Fruit fly (Drosophila melanogaster) whole organism, embryonic: ENCODE results near the gene Gr5a.

ENCODE experiments used
- CG10462 ChIP-seq: fragments of 200-800 bp; sonication (Bioruptor generic); optimal IDR thresholded peaks from 2 replicates; lab custom pipeline; 2016; ENCODE audit warnings: missing biosample characterization, missing genetic modification characterization
- CG10654 ChIP-seq: fragments of 200-800 bp; sonication (Bioruptor generic); optimal IDR thresholded peaks from 2 replicates; lab custom pipeline; 2016; ENCODE audit warnings: missing biosample characterization, missing genetic modification characterization
- CG11085 ChIP-seq: fragments of 200-800 bp; sonication (Bioruptor generic); IDR thresholded peaks from 2 replicates; pipeline ENCODE4 v1.3.6; 2022; ENCODE audit warnings: missing biosample characterization, missing genetic modification characterization
- CG11093 ChIP-seq: fragments of 200-800 bp; sonication (Bioruptor generic); IDR thresholded peaks from 3 replicates; pipeline ENCODE4 v1.3.6; 2022; ENCODE audit warnings: missing biosample characterization, missing genetic modification characterization
- CG11247 ChIP-seq: fragments of 200-800 bp; sonication (Bioruptor generic); IDR thresholded peaks from 2 replicates; pipeline ENCODE4 v1.3.6; 2022; ENCODE audit warnings: missing biosample characterization, missing genetic modification characterization
- CG11456 ChIP-seq: fragments of 200-800 bp; sonication (Bioruptor generic); IDR thresholded peaks from 3 replicates; pipeline ENCODE4 v1.3.6; 2022; ENCODE audit warnings: missing biosample characterization, missing genetic modification characterization
- CG11504 ChIP-seq: fragments of 200-800 bp; sonication (Bioruptor generic); optimal IDR thresholded peaks from 3 replicates; lab custom pipeline; 2019; ENCODE audit warnings: missing biosample characterization, mild to moderate bottlenecking, missing genetic modification characterization, moderate library complexity
- CG13123 ChIP-seq: fragments of 200-800 bp; sonication (Bioruptor generic); optimal IDR thresholded peaks from 2 replicates; lab custom pipeline; 2016; ENCODE audit warnings: missing biosample characterization, missing genetic modification characterization
- CG13624 ChIP-seq: fragments of 200-800 bp; sonication (Bioruptor generic); optimal IDR thresholded peaks from 2 replicates; lab custom pipeline; 2016; ENCODE audit warnings: missing biosample characterization, missing genetic modification characterization
- CG14667 ChIP-seq: fragments of 200-800 bp; sonication (Bioruptor generic); IDR thresholded peaks from 2 replicates; pipeline ENCODE4 v1.3.6; 2022; ENCODE audit warnings: missing biosample characterization, missing genetic modification characterization
- CG1603 ChIP-seq: fragments of 200-800 bp; sonication (Bioruptor generic); optimal IDR thresholded peaks from 2 replicates; lab custom pipeline; 2019; ENCODE audit warnings: missing biosample characterization, mild to moderate bottlenecking, missing genetic modification characterization, moderate library complexity
- CG18764 ChIP-seq: fragments of 200-800 bp; sonication (Bioruptor generic); optimal IDR thresholded peaks from 3 replicates; lab custom pipeline; 2016; ENCODE audit warnings: missing biosample characterization, missing genetic modification characterization
- CG2875 ChIP-seq: fragments of 200-800 bp; sonication (Bioruptor generic); optimal IDR thresholded peaks from 2 replicates; lab custom pipeline; 2017; ENCODE audit warnings: missing biosample characterization, mild to moderate bottlenecking, missing genetic modification characterization, missing genetic modification reagents
- CG30431 ChIP-seq: fragments of 200-800 bp; sonication (Bioruptor generic); optimal IDR thresholded peaks from 2 replicates; lab custom pipeline; 2017; ENCODE audit warnings: missing biosample characterization, missing genetic modification characterization
- CG34376 ChIP-seq: fragments of 200-800 bp; sonication (Bioruptor generic); optimal IDR thresholded peaks from 2 replicates; lab custom pipeline; 2018; ENCODE audit warnings: missing biosample characterization, mild to moderate bottlenecking, missing genetic modification characterization
- CG34422 ChIP-seq: fragments of 200-800 bp; sonication (Bioruptor generic); IDR thresholded peaks from 3 replicates; pipeline ENCODE4 v1.3.6; 2022; ENCODE audit warnings: missing biosample characterization, missing genetic modification characterization
- CG4854 ChIP-seq: fragments of 200-800 bp; sonication (Bioruptor generic); optimal IDR thresholded peaks from 2 replicates; lab custom pipeline; 2016; ENCODE audit warnings: missing biosample characterization, missing genetic modification characterization, inconsistent platforms
- CG6254 ChIP-seq: fragments of 200-800 bp; sonication (Bioruptor generic); optimal IDR thresholded peaks from 3 replicates; lab custom pipeline; 2017; ENCODE audit warnings: mild to moderate bottlenecking, missing biosample characterization, missing genetic modification reagents, missing genetic modification characterization
- CG7372 ChIP-seq: fragments of 200-800 bp; sonication (Bioruptor generic); IDR thresholded peaks from 2 replicates; pipeline ENCODE4 v1.3.6; 2022; ENCODE audit warnings: missing biosample characterization, missing genetic modification characterization
- CG7786 ChIP-seq: fragments of 200-800 bp; sonication (Bioruptor generic); optimal IDR thresholded peaks from 2 replicates; lab custom pipeline; 2016; ENCODE audit warnings: missing biosample characterization, missing genetic modification characterization
- CG7987 ChIP-seq: fragments of 200-800 bp; sonication (Bioruptor generic); optimal IDR thresholded peaks from 2 replicates; lab custom pipeline; 2018; ENCODE audit warnings: missing biosample characterization, mild to moderate bottlenecking, missing genetic modification characterization, moderate library complexity
- CG8388 ChIP-seq: fragments of 200-800 bp; sonication (Bioruptor generic); optimal IDR thresholded peaks from 2 replicates; lab custom pipeline; 2019; ENCODE audit warnings: missing biosample characterization, mild to moderate bottlenecking, missing genetic modification characterization, moderate library complexity
- CG9609 ChIP-seq: fragments of 200-800 bp; sonication (Bioruptor generic); optimal IDR thresholded peaks from 3 replicates; lab custom pipeline; 2016; ENCODE audit warnings: missing biosample characterization, missing genetic modification characterization
- Chrac-16 ChIP-seq: fragments of 200-800 bp; sonication (Bioruptor generic); optimal IDR thresholded peaks from 3 replicates; lab custom pipeline; 2016; ENCODE audit warnings: missing biosample characterization, missing genetic modification characterization
- CrebB ChIP-seq: fragments of 200-800 bp; sonication (Bioruptor generic); optimal IDR thresholded peaks from 3 replicates; lab custom pipeline; 2018; ENCODE audit warnings: missing biosample characterization, mild to moderate bottlenecking, missing genetic modification characterization
- Gug ChIP-seq: fragments of 200-800 bp; sonication (Bioruptor generic); IDR thresholded peaks from 4 replicates; pipeline ENCODE4 v1.3.6; 2022; ENCODE audit warnings: missing biosample characterization, missing genetic modification characterization
- H15 ChIP-seq: fragments of 200-800 bp; sonication (Bioruptor generic); IDR thresholded peaks from 3 replicates; pipeline ENCODE4 v1.3.6; 2022; ENCODE audit warnings: missing biosample characterization, missing genetic modification characterization
- Hmx ChIP-seq: fragments of 200-800 bp; sonication (Bioruptor generic); optimal IDR thresholded peaks from 2 replicates; lab custom pipeline; 2016; ENCODE audit warnings: missing biosample characterization, missing genetic modification characterization
- Hr39 ChIP-seq: fragments of >200 bp; optimal IDR thresholded peaks from 2 replicates; lab custom pipeline; 2017
- MESR4 ChIP-seq: fragments of 200-800 bp; sonication (Bioruptor generic); optimal IDR thresholded peaks from 2 replicates; lab custom pipeline; 2018; ENCODE audit warnings: missing biosample characterization, mild to moderate bottlenecking, missing genetic modification characterization, moderate library complexity
- Nf-YB ChIP-seq: fragments of 200-800 bp; sonication (Bioruptor generic); optimal IDR thresholded peaks from 3 replicates; lab custom pipeline; 2019; ENCODE audit warnings: missing biosample characterization, mild to moderate bottlenecking, missing genetic modification characterization, moderate library complexity
- Vsx1 ChIP-seq: fragments of 200-800 bp; sonication (Bioruptor generic); optimal IDR thresholded peaks from 2 replicates; lab custom pipeline; 2017; ENCODE audit warnings: missing biosample characterization, mild to moderate bottlenecking, missing genetic modification characterization, missing genetic modification reagents
- aop ChIP-seq: fragments of 200-800 bp; sonication (Bioruptor generic); IDR thresholded peaks from 2 replicates; pipeline ENCODE4 v1.3.6; 2022; ENCODE audit warnings: missing biosample characterization, missing genetic modification characterization
- az2 ChIP-seq: fragments of 200-800 bp; sonication (Bioruptor generic); optimal IDR thresholded peaks from 3 replicates; lab custom pipeline; 2016; ENCODE audit warnings: missing biosample characterization, missing genetic modification characterization
- bbx ChIP-seq: fragments of 200-800 bp; sonication (Bioruptor generic); IDR thresholded peaks from 2 replicates; pipeline ENCODE4 v1.3.6; 2022; ENCODE audit warnings: missing biosample characterization, missing genetic modification characterization; ENCODE audit not compliant: partially characterized antibody
- cad ChIP-seq: fragments of >200 bp; optimal IDR thresholded peaks from 2 replicates; lab custom pipeline; 2017; ENCODE audit warnings: missing biosample characterization, missing genetic modification characterization
- danr ChIP-seq: fragments of 200-800 bp; sonication (Bioruptor generic); IDR thresholded peaks from 2 replicates; pipeline ENCODE4 v1.3.6; 2022; ENCODE audit warnings: missing biosample characterization, missing genetic modification characterization
- gcm2 ChIP-seq: fragments of 200-800 bp; sonication (Bioruptor generic); optimal IDR thresholded peaks from 2 replicates; lab custom pipeline; 2016; ENCODE audit warnings: missing biosample characterization, missing genetic modification characterization
- gfzf ChIP-seq: fragments of 200-800 bp; sonication (Bioruptor generic); optimal IDR thresholded peaks from 2 replicates; lab custom pipeline; 2016; ENCODE audit warnings: missing biosample characterization, mild to moderate bottlenecking, missing genetic modification characterization, moderate library complexity
- mirr ChIP-seq: fragments of 200-800 bp; sonication (Bioruptor generic); optimal IDR thresholded peaks from 3 replicates; lab custom pipeline; 2018; ENCODE audit warnings: missing biosample characterization, mild to moderate bottlenecking, missing genetic modification characterization
- nmo ChIP-seq: fragments of 200-800 bp; sonication (Bioruptor generic); optimal IDR thresholded peaks from 2 replicates; lab custom pipeline; 2018; ENCODE audit warnings: missing biosample characterization, mild to moderate bottlenecking, missing genetic modification characterization, moderate library complexity
- peb ChIP-seq: fragments of 200-800 bp; sonication (Bioruptor generic); IDR thresholded peaks from 2 replicates; pipeline ENCODE4 v1.3.6; 2022; ENCODE audit warnings: missing biosample characterization, missing genetic modification characterization
- pita ChIP-seq: fragments of 200-800 bp; sonication (Bioruptor generic); optimal IDR thresholded peaks from 2 replicates; lab custom pipeline; 2017; ENCODE audit warnings: missing biosample characterization, mild to moderate bottlenecking, missing genetic modification characterization
- pros ChIP-seq: fragments of 200-800 bp; sonication (Bioruptor generic); optimal IDR thresholded peaks from 3 replicates; lab custom pipeline; 2019; ENCODE audit warnings: missing biosample characterization, mild to moderate bottlenecking, missing genetic modification characterization, moderate library complexity
- psq ChIP-seq: fragments of 200-800 bp; sonication (Bioruptor generic); optimal IDR thresholded peaks from 2 replicates; lab custom pipeline; 2017; ENCODE audit warnings: missing biosample characterization, missing genetic modification characterization
- row ChIP-seq: fragments of 200-800 bp; sonication (Bioruptor generic); IDR thresholded peaks from 3 replicates; pipeline ENCODE4 v1.3.6; 2022; ENCODE audit warnings: missing biosample characterization, missing genetic modification characterization
- salm ChIP-seq: fragments of 200-800 bp; sonication (Bioruptor generic); optimal IDR thresholded peaks from 2 replicates; lab custom pipeline; 2018; ENCODE audit warnings: missing biosample characterization, mild to moderate bottlenecking, missing genetic modification characterization
- slou ChIP-seq: fragments of 200-800 bp; sonication (Bioruptor generic); optimal IDR thresholded peaks from 3 replicates; lab custom pipeline; 2016; ENCODE audit warnings: missing biosample characterization, missing genetic modification characterization
- stc ChIP-seq: fragments of 200-800 bp; sonication (Bioruptor generic); IDR thresholded peaks from 2 replicates; pipeline ENCODE4 v1.3.6; 2022; ENCODE audit warnings: missing biosample characterization, missing genetic modification characterization
- tio ChIP-seq: fragments of 200-800 bp; sonication (Bioruptor generic); optimal IDR thresholded peaks from 2 replicates; lab custom pipeline; 2017; ENCODE audit warnings: missing biosample characterization, missing genetic modification characterization, inconsistent platforms
- tx ChIP-seq: fragments of 200-800 bp; sonication (Bioruptor generic); optimal IDR thresholded peaks from 2 replicates; lab custom pipeline; 2016; ENCODE audit warnings: missing biosample characterization, missing genetic modification characterization
- wek ChIP-seq: fragments of 200-800 bp; sonication (Bioruptor generic); optimal IDR thresholded peaks from 3 replicates; lab custom pipeline; 2018; ENCODE audit warnings: missing biosample characterization, mild to moderate bottlenecking, missing genetic modification characterization, moderate library complexity

Gene Gr5a

DNA sequence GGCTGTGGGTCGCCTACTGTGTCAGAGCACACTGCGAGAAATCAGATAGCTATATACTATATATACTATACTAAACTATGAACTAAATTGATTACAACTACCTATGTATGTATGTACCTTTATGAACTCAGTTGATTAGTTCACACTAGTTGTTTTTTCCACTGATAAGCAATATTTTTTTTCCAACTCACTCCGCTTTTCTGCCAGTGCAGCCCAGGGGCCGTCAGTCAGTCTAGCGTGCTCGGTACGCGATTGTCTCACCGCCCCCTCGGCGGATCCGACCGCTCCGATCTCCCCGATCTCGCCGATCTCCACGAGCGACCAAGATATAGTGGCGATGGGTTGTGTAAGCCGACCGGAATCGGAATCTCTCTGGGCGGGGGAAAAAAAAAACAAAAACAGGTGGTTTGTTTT is 25.5 kb downstream of the Gr5a start (continued):
- TF ChIP-seq az2 (GFP tag; lab: Kevin White, UChicago) (peak; percentile 59), MESR4 (GFP tag; lab: Kevin White, UChicago) (no peak), CG13624 (GFP tag; lab: Kevin White, UChicago) (peak; percentile 68), CG34422 (GFP tag; lab: Robert Waterston, UW) (peak; percentile 92), CG14667 (GFP tag; lab: Robert Waterston, UW) (peak; percentile 77), tx (GFP tag; lab: Kevin White, UChicago) (peak; percentile 46), gcm2 (GFP tag; lab: Kevin White, UChicago) (peak; percentile 15), CG9609 (GFP tag; lab: Kevin White, UChicago) (peak; percentile 29), Chrac-16 (peak; percentile 64), danr (GFP tag; lab: Robert Waterston, UW) (peak; percentile 85), salm (peak; percentile 71), CG11247 (GFP tag; lab: Robert Waterston, UW) (peak; percentile 92), peb (peak; percentile 82), CG11504 (tag; lab: Kevin White, UChicago) (peak; percentile 92), psq (GFP tag; lab: Kevin White, UChicago) (no peak), CG2875 (GFP tag; lab: Kevin White, UChicago) (peak; percentile 64), aop (GFP tag; lab: Robert Waterston, UW) (no peak), CG11085 (GFP tag; lab: Robert Waterston, UW) (peak; percentile 88), CG34376 (GFP tag; lab: Kevin White, UChicago) (peak; percentile 50), Hmx (GFP tag; lab: Kevin White, UChicago) (peak; percentile 41), pros (no peak), cad (GFP tag; lab: Kevin White, UChicago) (no peak), Gug (peak; percentile 85), CG7372 (GFP tag; lab: Robert Waterston, UW) (peak; percentile 95), CG1603 (tag; lab: Kevin White, UChicago) (peak; percentile 90), CG11456 (GFP tag; lab: Robert Waterston, UW) (peak; percentile 92), CrebB (tag; lab: Kevin White, UChicago) (peak; percentile 63), CG7786 (GFP tag; lab: Kevin White, UChicago) (peak; percentile 41), CG6254 (GFP tag; lab: Kevin White, UChicago) (peak; percentile 61), stc (GFP tag; lab: Robert Waterston, UW) (peak; percentile 88), wek (GFP tag; lab: Kevin White, UChicago) (peak; percentile 38), slou (GFP tag; lab: Kevin White, UChicago) (peak; percentile 35), pita (GFP tag; lab: Kevin White, UChicago) (no peak), nmo (GFP tag; lab: Kevin White, UChicago) (peak; percentile 79), Vsx1 (GFP tag; lab: Kevin White, UChicago) (peak; percentile 61), Hr39 (lab: Kevin White, UChicago) (no peak), CG8388 (GFP tag; lab: Kevin White, UChicago) (peak; percentile 64), CG18764 (peak; percentile 58), CG10654 (peak; percentile 71), H15 (GFP tag; lab: Robert Waterston, UW) (peak; percentile 88), Nf-YB (GFP tag; lab: Kevin White, UChicago) (peak; percentile 38), CG7987 (GFP tag; lab: Kevin White, UChicago) (peak; percentile 58), bbx (no peak), CG13123 (GFP tag; lab: Kevin White, UChicago) (no peak), CG10462 (GFP tag; lab: Kevin White, UChicago) (peak; percentile 28), mirr (peak; percentile 21), row (peak; percentile 90), gfzf (no peak), CG4854 (GFP tag; lab: Kevin White, UChicago) (peak; percentile 46), tio (peak; percentile 35), CG30431 (GFP tag; lab: Kevin White, UChicago) (peak; percentile 48), CG11093 (GFP tag; lab: Robert Waterston, UW) (peak; percentile 90)
